Fruit fly (Drosophila melanogaster): Measurements from ENCODE around the gene CG13731.

- TF ChIP-seq psq (GFP tag; optimal IDR thresholded peaks at IDR 0.05) (no peak), usp (GFP tag; optimal IDR thresholded peaks at IDR 0.05) (no peak), h (GFP tag; optimal IDR thresholded peaks at IDR 0.05) (no peak), CG9705 (GFP tag; optimal IDR thresholded peaks at IDR 0.05) (no peak)
Observed at dm6 chr3L:17394435-17395017, 5.8 kb upstream of the CG13731 start.
